Worm (Caenorhabditis elegans) whole organism, young adult: Measurements from ENCODE around the gene ZK809.5.

Experiments
- B0261.1 ChIP-seq: sonication (generic microtip); optimal IDR thresholded peaks from 2 replicates; lab custom pipeline; 2016; ENCODE audit warnings: mild to moderate bottlenecking, missing genetic modification characterization, moderate library complexity, missing compliant biosample characterization
- B0336.3 ChIP-seq: fragments of 200-800 bp; sonication (Bioruptor generic); IDR thresholded peaks from 2 replicates; pipeline ENCODE4 v1.3.6; 2022; ENCODE audit warnings: missing genetic modification characterization, missing compliant biosample characterization
- F33H1.4 ChIP-seq: fragments of 200-800 bp; sonication (Bioruptor generic); IDR thresholded peaks from 2 replicates; pipeline ENCODE4 v1.3.6; 2022; ENCODE audit warnings: missing genetic modification reagents, missing genetic modification characterization, missing compliant biosample characterization
- F37B4.10 ChIP-seq: fragments of 200-800 bp; sonication (Bioruptor generic); IDR thresholded peaks from 2 replicates; pipeline ENCODE4 v1.3.6; 2022; ENCODE audit warnings: missing genetic modification characterization, missing compliant biosample characterization
- F39B2.1 ChIP-seq: fragments of 200-800 bp; sonication (Bioruptor generic); IDR thresholded peaks from 2 replicates; pipeline ENCODE4 v1.3.6; 2022; ENCODE audit warnings: missing genetic modification reagents, missing genetic modification characterization, missing compliant biosample characterization
- F49E8.2 ChIP-seq: sonication (generic microtip); optimal IDR thresholded peaks from 3 replicates; lab custom pipeline; 2017; ENCODE audit warnings: missing genetic modification characterization, mild to moderate bottlenecking, missing compliant biosample characterization, antibody characterized with exemption, moderate library complexity; ENCODE audit not compliant: insufficient read depth
- F52B5.7 ChIP-seq: sonication (generic microtip); optimal IDR thresholded peaks from 2 replicates; lab custom pipeline; 2016; ENCODE audit warnings: mild to moderate bottlenecking, missing genetic modification characterization, missing compliant biosample characterization
- T07F8.4 ChIP-seq: sonication (generic microtip); optimal IDR thresholded peaks from 2 replicates; lab custom pipeline; 2016; ENCODE audit warnings: mild to moderate bottlenecking, missing genetic modification characterization, moderate library complexity, missing compliant biosample characterization
- Y67H2A.10 ChIP-seq: fragments of 200-800 bp; sonication (Bioruptor generic); conservative IDR thresholded peaks from 2 replicates; pipeline ENCODE4 v1.3.6; 2022; ENCODE audit warnings: missing genetic modification reagents, missing genetic modification characterization, missing compliant biosample characterization
- Y79H2A.3 ChIP-seq: fragments of 200-800 bp; sonication (Bioruptor generic); conservative IDR thresholded peaks from 2 replicates; pipeline ENCODE4 v1.3.6; 2022; ENCODE audit warnings: missing genetic modification reagents, missing genetic modification characterization, missing compliant biosample characterization
- ZK185.1 ChIP-seq: sonication (generic microtip); optimal IDR thresholded peaks from 2 replicates; lab custom pipeline; 2016; ENCODE audit warnings: mild to moderate bottlenecking, missing genetic modification characterization, missing compliant biosample characterization; ENCODE audit not compliant: poor library complexity, severe bottlenecking
- aptf-2 ChIP-seq: fragments of 200-800 bp; sonication (Bioruptor generic); conservative IDR thresholded peaks from 2 replicates; pipeline ENCODE4 v1.3.6; 2022; ENCODE audit warnings: missing genetic modification reagents, missing genetic modification characterization, missing compliant biosample characterization
- attf-3 ChIP-seq: fragments of 200-800 bp; sonication (Bioruptor generic); conservative IDR thresholded peaks from 2 replicates; pipeline ENCODE4 v1.3.6; 2022; ENCODE audit warnings: missing genetic modification reagents, missing genetic modification characterization, missing compliant biosample characterization
- cebp-1 ChIP-seq, 2 experiments: fragments of 200-800 bp in 1 of 2; sonication (Bioruptor generic) in 1 of 2; sonication (generic microtip) in 1 of 2; IDR thresholded peaks in 1 of 2; optimal IDR thresholded peaks in 1 of 2; 2 replicates each; pipeline versions ENCODE4 v1.3.6 to Lab custom; 2017 to 2022; ENCODE audit warnings: missing compliant biosample characterization in 2 of 2, missing genetic modification characterization in 2 of 2, mild to moderate bottlenecking in 1 of 2, missing genetic modification reagents in 1 of 2, moderate library complexity in 1 of 2
- ceh-40 ChIP-seq: fragments of 200-800 bp; sonication (Bioruptor generic); IDR thresholded peaks from 2 replicates; pipeline ENCODE4 v1.3.6; 2022; ENCODE audit warnings: missing genetic modification characterization, missing compliant biosample characterization
- ceh-79 ChIP-seq: sonication (generic microtip); optimal IDR thresholded peaks from 2 replicates; lab custom pipeline; 2017; ENCODE audit warnings: mild to moderate bottlenecking, missing genetic modification characterization, missing compliant biosample characterization
- chd-7 ChIP-seq: sonication (generic microtip); optimal IDR thresholded peaks from 2 replicates; lab custom pipeline; 2016; ENCODE audit warnings: mild to moderate bottlenecking, missing genetic modification characterization, moderate library complexity, missing compliant biosample characterization
- ets-4 ChIP-seq: fragments of 200-800 bp; sonication (Bioruptor generic); optimal IDR thresholded peaks from 2 replicates; lab custom pipeline; 2018; ENCODE audit warnings: mild to moderate bottlenecking, missing genetic modification characterization, missing compliant biosample characterization
- gei-17 ChIP-seq: fragments of 200-800 bp; sonication (Bioruptor generic); optimal IDR thresholded peaks from 2 replicates; lab custom pipeline; 2018; ENCODE audit warnings: mild to moderate bottlenecking, missing genetic modification characterization, missing compliant biosample characterization
- hmg-1.2 ChIP-seq: fragments of 200-800 bp; sonication (Bioruptor generic); IDR thresholded peaks from 2 replicates; pipeline ENCODE4 v1.3.6; 2022; ENCODE audit warnings: missing genetic modification reagents, missing genetic modification characterization, missing compliant biosample characterization
- hsf-1 ChIP-seq: fragments of 200-800 bp; sonication (Bioruptor generic); IDR thresholded peaks from 2 replicates; pipeline ENCODE4 v1.3.6; 2022; ENCODE audit warnings: missing genetic modification reagents, missing genetic modification characterization, missing compliant biosample characterization
- let-607 ChIP-seq, 2 experiments: fragments of 200-800 bp in 1 of 2; sonication (Bioruptor generic) in 1 of 2; sonication (generic microtip) in 1 of 2; optimal IDR thresholded peaks; 2 replicates each; lab custom pipeline; 2016 to 2018; ENCODE audit warnings: mild to moderate bottlenecking in 2 of 2, missing compliant biosample characterization in 2 of 2, missing genetic modification characterization in 2 of 2, moderate library complexity in 2 of 2, missing genotype in 1 of 2
- lin-35 ChIP-seq, 3 experiments: fragments of 150-350 bp in 2 of 3; sonication (generic microtip) in 1 of 3; optimal IDR thresholded peaks; 2 replicates each; lab custom pipeline; 2014 to 2018; ENCODE audit warnings: missing biosample characterization in 3 of 3, missing genetic modification characterization in 3 of 3, missing genetic modification reagents in 3 of 3
- lin-54 ChIP-seq: fragments of 200-800 bp; sonication (Bioruptor generic); optimal IDR thresholded peaks from 2 replicates; lab custom pipeline; 2018; ENCODE audit warnings: mild to moderate bottlenecking, missing genetic modification characterization, missing compliant biosample characterization
- lsy-27 ChIP-seq: sonication (generic microtip); optimal IDR thresholded peaks from 2 replicates; lab custom pipeline; 2017; ENCODE audit warnings: missing genetic modification characterization, mild to moderate bottlenecking, missing compliant biosample characterization, antibody characterized with exemption, missing genotype, borderline replicate concordance; ENCODE audit not compliant: insufficient read depth
- madf-6 ChIP-seq: fragments of 200-800 bp; sonication (Bioruptor generic); IDR thresholded peaks from 2 replicates; pipeline ENCODE4 v1.3.6; 2022; ENCODE audit warnings: missing genetic modification reagents, missing genetic modification characterization, missing compliant biosample characterization
- mcd-1 ChIP-seq: fragments of 200-800 bp; sonication (Bioruptor generic); IDR thresholded peaks from 2 replicates; pipeline ENCODE4 v1.3.6; 2022; ENCODE audit warnings: missing genetic modification reagents, missing genetic modification characterization, missing compliant biosample characterization
- mel-28 ChIP-seq: sonication (generic microtip); optimal IDR thresholded peaks from 2 replicates; lab custom pipeline; 2016; ENCODE audit warnings: borderline replicate concordance, mild to moderate bottlenecking, missing genetic modification characterization, missing compliant biosample characterization
- nhr-90 ChIP-seq: sonication (generic microtip); optimal IDR thresholded peaks from 2 replicates; lab custom pipeline; 2016; ENCODE audit warnings: missing genotype, mild to moderate bottlenecking, missing genetic modification characterization, missing compliant biosample characterization
- pha-4 ChIP-seq: fragments of 150-350 bp; sonication (generic microtip); optimal IDR thresholded peaks from 2 replicates; lab custom pipeline; 2014; ENCODE audit warnings: missing biosample characterization, missing genetic modification reagents, missing genetic modification characterization
- rec-8 ChIP-seq, 2 experiments: sonication (generic microtip); optimal IDR thresholded peaks; 2 replicates each; lab custom pipeline; 2016; ENCODE audit warnings: mild to moderate bottlenecking in 2 of 2, missing genetic modification characterization in 2 of 2, missing genetic modification reagents in 2 of 2, missing genotype in 2 of 2, missing biosample characterization in 1 of 2, missing compliant biosample characterization in 1 of 2, moderate library complexity in 1 of 2
- snpc-1.3 ChIP-seq: sonication (generic microtip); optimal IDR thresholded peaks from 2 replicates; lab custom pipeline; 2017; ENCODE audit warnings: missing genetic modification characterization, mild to moderate bottlenecking, missing compliant biosample characterization, antibody characterized with exemption, moderate library complexity, missing genotype, missing genetic modification reagents; ENCODE audit not compliant: insufficient read depth
- tbx-9 ChIP-seq: sonication (generic microtip); optimal IDR thresholded peaks from 2 replicates; lab custom pipeline; 2016; ENCODE audit warnings: borderline replicate concordance, missing genetic modification characterization, inconsistent platforms, missing compliant biosample characterization
- unc-130 ChIP-seq: sonication (generic microtip); optimal IDR thresholded peaks from 2 replicates; lab custom pipeline; 2016; ENCODE audit warnings: missing genetic modification reagents, missing genetic modification characterization, missing compliant biosample characterization
- xnd-1 ChIP-seq: sonication (generic microtip); optimal IDR thresholded peaks from 2 replicates; lab custom pipeline; 2016; ENCODE audit warnings: missing genotype, missing genetic modification reagents, missing genetic modification characterization, missing compliant biosample characterization
- zim-3 ChIP-seq: sonication (generic microtip); optimal IDR thresholded peaks from 2 replicates; lab custom pipeline; 2017; ENCODE audit warnings: mild to moderate bottlenecking, missing genetic modification characterization, moderate library complexity, missing compliant biosample characterization

Gene ZK809.5

ce11 chrIV:11640915-11641314 is 15.6 kb upstream of the ZK809.5 start, which contains the start of gene ttr-50:
ttr-50 (minus strand) TSS chrIV:11641015.
- TF ChIP-seq F49E8.2 (tag; lab: Kevin White, UChicago) (no peak), aptf-2 (GFP tag; lab: Robert Waterston, UW) (0 out of 2 replicates have a peak, but pooled peaks have one; percentile 19)

ce11 chrIV:11641802-11642201 is 14.7 kb upstream of the ZK809.5 start, which contains the start of gene ZK809.1:
ZK809.1 (plus strand) TSS chrIV:11642102.
- no peak for TF ChIP-seq ceh-79 (tag; lab: Kevin White, UChicago)

DNA sequence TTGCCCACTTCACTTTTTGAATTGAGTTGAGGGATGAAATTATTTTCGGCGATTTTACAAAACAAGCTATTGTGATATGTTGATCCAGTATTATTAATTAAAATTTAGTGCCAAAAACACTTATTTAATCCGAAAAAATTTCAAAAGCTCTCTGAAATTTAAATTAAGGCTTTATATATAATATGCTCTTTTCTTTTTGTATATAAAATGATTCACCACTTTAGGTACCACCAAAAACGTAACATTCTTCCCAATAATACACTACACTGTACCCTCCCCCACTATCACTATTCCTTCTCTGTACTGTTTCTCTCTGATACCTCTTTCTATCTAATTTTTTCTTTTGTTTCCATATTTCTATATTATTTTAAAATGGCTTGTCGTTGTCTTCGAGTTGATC is 12.7 kb upstream of the ZK809.5 start, which contains the start of gene prx-2:
prx-2 (plus strand) TSS at position 301 of the 400 bp plus-strand sequence.
- TF ChIP-seq ZK185.1 (no peak), xnd-1 (tag; lab: Kevin White, UChicago) (no peak), F39B2.1 (GFP tag; lab: Robert Waterston, UW) (no peak), ets-4 (GFP tag; lab: Kevin White, UChicago) (no peak), rec-8 (tag; optimal IDR thresholded peaks at IDR 0.05; lab: Kevin White, UChicago) (no peak), Y67H2A.10 (GFP tag; lab: Robert Waterston, UW) (no peak), mcd-1 (GFP tag; lab: Robert Waterston, UW) (no peak), mel-28 (no peak), let-607 (tag; optimal IDR thresholded peaks at IDR 0.05; lab: Kevin White, UChicago) (no peak), hmg-1.2 (GFP tag; lab: Robert Waterston, UW) (no peak), lin-54 (GFP tag; lab: Kevin White, UChicago) (no peak)

ce11 chrIV:11644705-11645104 is 11.8 kb upstream of the ZK809.5 start:
- TF ChIP-seq hsf-1 (GFP tag; lab: Robert Waterston, UW) (no peak), madf-6 (GFP tag; lab: Robert Waterston, UW) (no peak), F52B5.7 (tag; lab: Kevin White, UChicago) (peak; percentile 13), lin-35 (GFP tag; optimal IDR thresholded peaks at IDR 0.05; lab: Kevin White, UChicago) (no peak), snpc-1.3 (tag; lab: Kevin White, UChicago) (no peak), cebp-1 (GFP tag; IDR thresholded peaks at IDR 0.05; lab: Robert Waterston, UW) (0 out of 2 replicates have a peak, but pooled peaks have one; percentile 22), cebp-1 (tag; optimal IDR thresholded peaks at IDR 0.05; lab: Kevin White, UChicago) (peak; percentile 21), T07F8.4 (tag; lab: Kevin White, UChicago) (no peak)
- TF ChIP-seq, all 124 proteins: peak for 2

ce11 chrIV:11645354-11645753 is 11.2 kb upstream of the ZK809.5 start:
- TF ChIP-seq madf-6 (GFP tag; lab: Robert Waterston, UW) = no peak
- no peak for TF ChIP-seq pha-4
- TF ChIP-seq B0336.3 = no peak
- TF ChIP-seq nhr-90 (tag; lab: Kevin White, UChicago) = no peak
- no peak for TF ChIP-seq attf-3 (GFP tag; lab: Robert Waterston, UW)
- TF ChIP-seq zim-3 = no peak
- no peak for TF ChIP-seq F49E8.2 (tag; lab: Kevin White, UChicago)
- TF ChIP-seq gei-17 = no peak
- TF ChIP-seq B0261.1 (tag; lab: Kevin White, UChicago) = no peak
- no peak for TF ChIP-seq Y79H2A.3 (GFP tag; lab: Robert Waterston, UW)
- no peak for TF ChIP-seq tbx-9 (tag; lab: Kevin White, UChicago)
- TF ChIP-seq ceh-40 (GFP tag; lab: Robert Waterston, UW) = no peak
- TF ChIP-seq lsy-27 (tag; lab: Kevin White, UChicago) = no peak
- TF ChIP-seq chd-7 (tag; lab: Kevin White, UChicago) = no peak
- TF ChIP-seq unc-130 (GFP tag; lab: Kevin White, UChicago) = no peak
- TF ChIP-seq F37B4.10 (GFP tag; lab: Robert Waterston, UW) = no peak
- TF ChIP-seq F33H1.4 = no peak
